Fruit fly (Drosophila melanogaster) whole organism, pupa: ENCODE data around the gene fliI.

ENCODE experiments used
- CG12605 ChIP-seq: fragments of 200-800 bp; sonication (Bioruptor generic); IDR thresholded peaks from 2 replicates; pipeline ENCODE4 v1.3.6; 2022; ENCODE audit warnings: missing biosample characterization, missing genetic modification characterization
- CG13204 ChIP-seq: fragments of 200-800 bp; sonication (Bioruptor generic); optimal IDR thresholded peaks from 2 replicates; lab custom pipeline; 2018; ENCODE audit warnings: missing biosample characterization, mild to moderate bottlenecking, missing genetic modification characterization, moderate library complexity
- CG14655 ChIP-seq: fragments of 200-800 bp; sonication (Bioruptor generic); optimal IDR thresholded peaks from 3 replicates; lab custom pipeline; 2017; ENCODE audit warnings: mild to moderate bottlenecking, missing biosample characterization, missing genetic modification reagents, missing genetic modification characterization
- CG34367 ChIP-seq: fragments of 200-800 bp; sonication (Bioruptor generic); optimal IDR thresholded peaks from 2 replicates; lab custom pipeline; 2018; ENCODE audit warnings: missing biosample characterization, mild to moderate bottlenecking, missing genetic modification characterization
- Pif1A ChIP-seq: fragments of 200-800 bp; sonication (Bioruptor generic); optimal IDR thresholded peaks from 3 replicates; lab custom pipeline; 2016; ENCODE audit warnings: missing biosample characterization, missing genetic modification characterization

DNA sequence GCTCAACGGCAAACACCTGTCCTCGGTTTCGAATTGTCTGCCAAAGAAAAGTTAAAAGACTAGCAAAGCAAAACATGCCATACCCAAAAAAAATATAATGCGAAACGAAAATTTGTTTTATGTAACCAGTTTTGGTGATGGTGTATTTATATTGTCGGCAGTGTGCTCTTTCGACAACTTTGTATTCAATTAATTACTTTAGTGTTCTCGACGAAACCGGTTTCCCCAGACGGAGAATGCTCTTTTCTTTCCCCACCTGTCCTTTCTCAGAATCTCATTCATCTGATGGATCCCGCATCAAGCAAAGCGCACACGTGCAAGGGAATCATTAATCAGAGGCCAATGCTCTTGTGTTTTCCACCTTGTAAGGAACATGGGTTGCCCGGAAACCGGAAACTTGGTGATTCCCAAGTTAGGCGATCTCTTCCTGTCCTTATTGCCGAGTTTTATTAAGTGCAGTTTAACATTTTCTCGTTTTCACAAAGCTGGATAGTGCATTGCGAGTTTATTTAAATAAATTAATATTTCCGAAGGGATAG is 38.9 kb downstream of the fliI start:
- TF ChIP-seq CG13204 (GFP tag; lab: Kevin White, UChicago) (no peak), CG12605 (GFP tag; lab: Robert Waterston, UW) (no peak), CG14655 (GFP tag; lab: Kevin White, UChicago) (no peak), Pif1A (GFP tag; lab: Kevin White, UChicago) (no peak), CG34367 (tag; lab: Kevin White, UChicago) (no peak)
